Worm (Caenorhabditis elegans) whole organism, L2 larva: Measurements from ENCODE around the gene C13F10.5.

Source experiments
- ama-1 ChIP-seq: fragments of 150-350 bp; optimal IDR thresholded peaks from 2 replicates; lab custom pipeline; 2018; ENCODE audit warnings: inconsistent platforms
- ceh-82 ChIP-seq: fragments of 150-350 bp; optimal IDR thresholded peaks from 2 replicates; lab custom pipeline; 2014; ENCODE audit warnings: missing biosample characterization, missing genetic modification characterization
- crh-2 ChIP-seq: sonication (generic microtip); optimal IDR thresholded peaks from 2 replicates; lab custom pipeline; 2017; ENCODE audit warnings: missing biosample characterization, missing genetic modification characterization
- elt-1 ChIP-seq: fragments of 150-350 bp; optimal IDR thresholded peaks from 2 replicates; lab custom pipeline; 2014; ENCODE audit warnings: missing biosample characterization, missing genetic modification characterization
- lin-13 ChIP-seq: fragments of 150-350 bp; optimal IDR thresholded peaks from 2 replicates; lab custom pipeline; 2014; ENCODE audit warnings: missing biosample characterization, missing genetic modification reagents, missing genetic modification characterization
- lsy-2 ChIP-seq, 2 experiments: fragments of 150-350 bp in 1 of 2; sonication (generic microtip) in 1 of 2; optimal IDR thresholded peaks; 2 replicates each; lab custom pipeline; 2014 to 2017; ENCODE audit warnings: missing biosample characterization in 2 of 2, missing genetic modification characterization in 2 of 2
- mab-5 ChIP-seq: fragments of 150-350 bp; optimal IDR thresholded peaks from 2 replicates; lab custom pipeline; 2014; ENCODE audit warnings: missing biosample characterization, missing genetic modification characterization
- nhr-11 ChIP-seq: fragments of 150-350 bp; optimal IDR thresholded peaks from 2 replicates; lab custom pipeline; 2014; ENCODE audit warnings: missing biosample characterization, missing genetic modification characterization
- nhr-12 ChIP-seq: fragments of 150-350 bp; optimal IDR thresholded peaks from 2 replicates; lab custom pipeline; 2014; ENCODE audit warnings: missing biosample characterization, missing genetic modification characterization
- nhr-237 ChIP-seq: fragments of 150-350 bp; optimal IDR thresholded peaks from 2 replicates; lab custom pipeline; 2014; ENCODE audit warnings: missing biosample characterization, missing genetic modification characterization
- nhr-6 ChIP-seq: fragments of 150-350 bp; optimal IDR thresholded peaks from 2 replicates; lab custom pipeline; 2014; ENCODE audit warnings: missing biosample characterization, missing genetic modification characterization
- snpc-4 ChIP-seq: fragments of 150-350 bp; optimal IDR thresholded peaks from 2 replicates; lab custom pipeline; 2014; ENCODE audit warnings: missing biosample characterization, missing genetic modification characterization
- unc-62 ChIP-seq: fragments of 150-350 bp; optimal IDR thresholded peaks from 2 replicates; lab custom pipeline; 2014; ENCODE audit warnings: missing biosample characterization, missing genetic modification reagents, missing genetic modification characterization
- ztf-11 ChIP-seq: sonication (generic microtip); optimal IDR thresholded peaks from 2 replicates; lab custom pipeline; 2017; ENCODE audit warnings: missing biosample characterization, missing genetic modification characterization

ce11 chrV:7220973-7221519, 2.2 kb upstream of the C13F10.5 start, which contains the start of the genes C13F10.8, C13F10.6 and kxd-1:
- TF ChIP-seq crh-2 (tag; lab: Kevin White, UChicago) = no peak
- no peak for TF ChIP-seq nhr-6 (tag; lab: Kevin White, UChicago)
- TF ChIP-seq nhr-237 (tag; lab: Kevin White, UChicago) = no peak
- TF ChIP-seq elt-1 (tag; lab: Kevin White, UChicago) = no peak
- TF ChIP-seq ceh-82 (tag; lab: Kevin White, UChicago) = no peak
- TF ChIP-seq ztf-11 (tag; lab: Kevin White, UChicago) = no peak
- TF ChIP-seq nhr-12 = no peak
- TF ChIP-seq unc-62 (GFP tag; lab: Kevin White, UChicago) = no peak
- TF ChIP-seq mab-5 (tag; lab: Kevin White, UChicago) = no peak
- TF ChIP-seq lsy-2 (tag; optimal IDR thresholded peaks at IDR 0.05; lab: Kevin White, UChicago) = peak in 1 of 2 experiments; percentile 19
- no peak for TF ChIP-seq nhr-11 (tag; lab: Kevin White, UChicago)
- no peak for TF ChIP-seq ama-1
- no peak for TF ChIP-seq lin-13 (GFP tag; lab: Kevin White, UChicago)
- no peak for TF ChIP-seq snpc-4
